Worm (Caenorhabditis elegans) whole organism, midembryonic: ENCODE results near the gene T21D12.14.

ENCODE experiments used
- T22C8.4 ChIP-seq: fragments of 200-800 bp; sonication (Bioruptor generic); IDR thresholded peaks from 2 replicates; pipeline ENCODE4 v1.3.6; 2022; ENCODE audit warnings: missing genetic modification characterization, missing compliant biosample characterization
- flt-1 ChIP-seq: fragments of 200-800 bp; sonication (Bioruptor generic); IDR thresholded peaks from 2 replicates; pipeline ENCODE4 v1.3.6; 2022; ENCODE audit warnings: missing genetic modification characterization, missing compliant biosample characterization
- klf-2 ChIP-seq: fragments of 200-800 bp; sonication (Bioruptor generic); conservative IDR thresholded peaks from 2 replicates; pipeline ENCODE4 v1.3.6; 2022; ENCODE audit warnings: missing genetic modification reagents, missing genetic modification characterization, missing compliant biosample characterization
- med-1 ChIP-seq: sonication (generic microtip); optimal IDR thresholded peaks from 2 replicates; lab custom pipeline; 2017; ENCODE audit warnings: missing genetic modification characterization, mild to moderate bottlenecking, missing compliant biosample characterization, antibody characterized with exemption, missing genetic modification reagents; ENCODE audit not compliant: insufficient read depth
- ref-1 ChIP-seq: fragments of 200-800 bp; sonication (Bioruptor generic); conservative IDR thresholded peaks from 2 replicates; pipeline ENCODE4 v1.3.6; 2022; ENCODE audit warnings: missing genetic modification reagents, missing genetic modification characterization, missing compliant biosample characterization
- tab-1 ChIP-seq: fragments of 200-800 bp; sonication (Bioruptor generic); IDR thresholded peaks from 2 replicates; pipeline ENCODE4 v1.3.6; 2022; ENCODE audit warnings: missing genetic modification characterization, missing compliant biosample characterization
- ztf-23 ChIP-seq: fragments of 200-800 bp; sonication (Bioruptor generic); IDR thresholded peaks from 2 replicates; pipeline ENCODE4 v1.3.6; 2022; ENCODE audit warnings: missing genetic modification reagents, missing genetic modification characterization, missing compliant biosample characterization
- ztf-29 ChIP-seq: fragments of 200-800 bp; sonication (Bioruptor generic); IDR thresholded peaks from 2 replicates; pipeline ENCODE4 v1.3.6; 2022; ENCODE audit warnings: missing genetic modification reagents, missing genetic modification characterization, missing compliant biosample characterization

DNA sequence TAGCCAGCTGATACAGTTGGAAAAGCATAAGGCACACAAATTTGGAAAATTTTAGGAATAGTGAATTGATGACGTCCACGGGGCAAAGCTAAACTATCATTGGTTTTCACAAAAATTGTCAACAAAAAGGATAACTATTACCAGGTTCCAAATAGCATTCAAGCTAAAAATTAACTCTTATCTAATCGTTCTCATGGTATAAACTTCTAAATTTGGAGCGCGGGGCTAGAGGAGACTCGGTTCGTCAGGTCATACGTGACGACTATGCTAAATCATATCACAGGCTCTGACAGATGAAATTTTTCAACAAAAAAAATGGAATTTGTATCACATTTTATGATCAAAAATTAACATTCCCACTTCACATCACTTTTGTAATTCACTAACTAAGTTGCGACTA lies 11.3 kb upstream of the T21D12.14 start:
- TF ChIP-seq klf-2, result no peak
- no peak for TF ChIP-seq ztf-23 (GFP tag; lab: Robert Waterston, UW)
- TF ChIP-seq T22C8.4 (GFP tag; lab: Robert Waterston, UW), result no peak
- TF ChIP-seq med-1, result no peak
- TF ChIP-seq ztf-29 (GFP tag; lab: Robert Waterston, UW), result no peak
- TF ChIP-seq tab-1, result no peak
- no peak for TF ChIP-seq ref-1 (GFP tag; lab: Robert Waterston, UW)
- TF ChIP-seq flt-1, result no peak
